Worm (Caenorhabditis elegans) whole organism, L2 larva: ENCODE results near the gene gcy-29.

Source experiments
- C34F6.9 ChIP-seq: fragments of 150-350 bp; optimal IDR thresholded peaks from 2 replicates; lab custom pipeline; 2014; ENCODE audit warnings: missing biosample characterization, missing genetic modification characterization
- F13H6.1 ChIP-seq: sonication (generic microtip); optimal IDR thresholded peaks from 2 replicates; lab custom pipeline; 2016; ENCODE audit warnings: missing genetic modification characterization, missing compliant biosample characterization
- R02D3.7 ChIP-seq: fragments of 150-350 bp; optimal IDR thresholded peaks from 2 replicates; lab custom pipeline; 2014; ENCODE audit warnings: missing biosample characterization, missing genetic modification characterization
- Y55F3AM.14 ChIP-seq: fragments of 200-800 bp; sonication (Bioruptor generic); optimal IDR thresholded peaks from 2 replicates; lab custom pipeline; 2018; ENCODE audit warnings: mild to moderate bottlenecking, missing genetic modification characterization, missing compliant biosample characterization
- alr-1 ChIP-seq: fragments of 150-350 bp; optimal IDR thresholded peaks from 2 replicates; lab custom pipeline; 2014; ENCODE audit warnings: missing biosample characterization, missing genetic modification characterization
- ama-1 ChIP-seq: fragments of 150-350 bp; optimal IDR thresholded peaks from 2 replicates; lab custom pipeline; 2018; ENCODE audit warnings: inconsistent platforms
- blmp-1 ChIP-seq: sonication (generic microtip); optimal IDR thresholded peaks from 2 replicates; lab custom pipeline; 2017; ENCODE audit warnings: missing genetic modification characterization, mild to moderate bottlenecking, missing compliant biosample characterization, antibody characterized with exemption, moderate library complexity; ENCODE audit not compliant: insufficient read depth
- crh-2 ChIP-seq: sonication (generic microtip); optimal IDR thresholded peaks from 2 replicates; lab custom pipeline; 2017; ENCODE audit warnings: missing biosample characterization, missing genetic modification characterization
- dmd-4 ChIP-seq: sonication (generic microtip); optimal IDR thresholded peaks from 2 replicates; lab custom pipeline; 2017; ENCODE audit warnings: missing biosample characterization, missing genetic modification characterization
- egl-27 ChIP-seq: sonication (generic microtip); optimal IDR thresholded peaks from 3 replicates; lab custom pipeline; 2017; ENCODE audit warnings: missing biosample characterization, missing genetic modification reagents, missing genetic modification characterization
- gmeb-1 ChIP-seq: fragments of 150-350 bp; optimal IDR thresholded peaks from 2 replicates; lab custom pipeline; 2014; ENCODE audit warnings: missing biosample characterization, missing genetic modification characterization
- lin-11 ChIP-seq: fragments of 150-350 bp; sonication (generic microtip); optimal IDR thresholded peaks from 2 replicates; lab custom pipeline; 2014; ENCODE audit warnings: missing biosample characterization, missing genetic modification characterization, inconsistent platforms, mixed read lengths
- lin-39 ChIP-seq: fragments of 150-350 bp; optimal IDR thresholded peaks from 2 replicates; lab custom pipeline; 2014; ENCODE audit warnings: missing biosample characterization, missing genetic modification reagents, missing genetic modification characterization
- lsy-2 ChIP-seq, 2 experiments: fragments of 150-350 bp in 1 of 2; sonication (generic microtip) in 1 of 2; optimal IDR thresholded peaks; 2 replicates each; lab custom pipeline; 2014 to 2017; ENCODE audit warnings: missing biosample characterization in 2 of 2, missing genetic modification characterization in 2 of 2
- mbf-1 ChIP-seq: sonication (generic microtip); optimal IDR thresholded peaks from 2 replicates; lab custom pipeline; 2017; ENCODE audit warnings: missing biosample characterization, missing genetic modification characterization
- mdl-1 ChIP-seq, 2 experiments: fragments of 150-350 bp in 1 of 2; sonication (generic microtip) in 1 of 2; optimal IDR thresholded peaks; 2 replicates each; lab custom pipeline; 2017; ENCODE audit warnings: missing biosample characterization in 2 of 2, missing genetic modification characterization in 2 of 2
- nhr-10 ChIP-seq: sonication (generic microtip); optimal IDR thresholded peaks from 2 replicates; lab custom pipeline; 2017; ENCODE audit warnings: missing biosample characterization, missing genetic modification characterization
- nhr-12 ChIP-seq: fragments of 150-350 bp; optimal IDR thresholded peaks from 2 replicates; lab custom pipeline; 2014; ENCODE audit warnings: missing biosample characterization, missing genetic modification characterization
- nhr-129 ChIP-seq: fragments of 150-350 bp; optimal IDR thresholded peaks from 2 replicates; lab custom pipeline; 2014; ENCODE audit warnings: missing biosample characterization, missing genetic modification characterization
- nhr-21 ChIP-seq: fragments of 150-350 bp; optimal IDR thresholded peaks from 2 replicates; lab custom pipeline; 2014; ENCODE audit warnings: missing biosample characterization, missing genetic modification characterization
- nhr-23 ChIP-seq: fragments of 150-350 bp; optimal IDR thresholded peaks from 2 replicates; lab custom pipeline; 2014; ENCODE audit warnings: missing biosample characterization, missing genetic modification reagents, missing genetic modification characterization
- nhr-25 ChIP-seq: fragments of 150-350 bp; sonication (generic microtip); optimal IDR thresholded peaks from 3 replicates; lab custom pipeline; 2014; ENCODE audit warnings: missing biosample characterization, missing genetic modification characterization
- nhr-77 ChIP-seq: fragments of 150-350 bp; optimal IDR thresholded peaks from 2 replicates; lab custom pipeline; 2014; ENCODE audit warnings: missing biosample characterization, missing genetic modification characterization
- sem-4 ChIP-seq: fragments of 150-350 bp; optimal IDR thresholded peaks from 2 replicates; lab custom pipeline; 2014; ENCODE audit warnings: missing biosample characterization, missing genetic modification reagents, missing genetic modification characterization
- skn-1 ChIP-seq: sonication (generic microtip); optimal IDR thresholded peaks from 2 replicates; lab custom pipeline; 2017; ENCODE audit warnings: missing biosample characterization, missing genetic modification characterization
- sma-3 ChIP-seq: sonication (generic microtip); optimal IDR thresholded peaks from 2 replicates; lab custom pipeline; 2016; ENCODE audit warnings: missing genetic modification reagents, missing genetic modification characterization, missing compliant biosample characterization
- snpc-4 ChIP-seq: fragments of 150-350 bp; optimal IDR thresholded peaks from 2 replicates; lab custom pipeline; 2014; ENCODE audit warnings: missing biosample characterization, missing genetic modification characterization
- unc-39 ChIP-seq: fragments of 150-350 bp; optimal IDR thresholded peaks from 2 replicates; lab custom pipeline; 2014; ENCODE audit warnings: missing biosample characterization, missing genetic modification characterization
- unc-55 ChIP-seq: fragments of 150-350 bp; sonication (generic microtip); optimal IDR thresholded peaks from 3 replicates; lab custom pipeline; 2014; ENCODE audit warnings: missing biosample characterization, missing genetic modification reagents, missing genetic modification characterization
- unc-62 ChIP-seq: fragments of 150-350 bp; optimal IDR thresholded peaks from 2 replicates; lab custom pipeline; 2014; ENCODE audit warnings: missing biosample characterization, missing genetic modification reagents, missing genetic modification characterization
- zag-1 ChIP-seq: fragments of 150-350 bp; optimal IDR thresholded peaks from 2 replicates; lab custom pipeline; 2014; ENCODE audit warnings: missing biosample characterization, missing genetic modification characterization
- ztf-1 ChIP-seq: fragments of 200-800 bp; sonication (Bioruptor generic); conservative IDR thresholded peaks from 2 replicates; pipeline ENCODE4 v1.3.6; 2022; ENCODE audit warnings: missing genetic modification characterization, missing compliant biosample characterization
- ztf-11 ChIP-seq: sonication (generic microtip); optimal IDR thresholded peaks from 2 replicates; lab custom pipeline; 2017; ENCODE audit warnings: missing biosample characterization, missing genetic modification characterization
- ztf-4 ChIP-seq: fragments of 150-350 bp; optimal IDR thresholded peaks from 2 replicates; lab custom pipeline; 2014; ENCODE audit warnings: missing biosample characterization, missing genetic modification characterization

gcy-29 gene

DNA sequence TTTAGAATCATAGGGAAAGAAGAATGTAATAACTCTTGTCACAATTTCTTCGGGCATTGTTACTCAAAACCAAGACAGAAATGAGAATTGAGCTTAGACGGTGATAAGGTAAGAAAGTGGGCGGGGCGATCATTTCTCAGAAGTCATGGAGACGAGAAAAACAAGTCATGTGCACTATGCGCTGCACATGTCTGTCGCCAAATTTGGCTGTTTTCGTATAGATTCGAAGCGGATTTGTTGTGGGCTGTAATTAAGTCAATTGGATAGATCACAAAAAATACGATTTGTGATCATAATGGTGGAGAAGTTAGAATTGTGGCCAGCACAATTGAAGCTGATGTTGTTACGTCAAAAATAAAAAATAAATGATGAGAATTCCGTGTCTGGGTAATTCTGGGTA is 43.1 kb upstream of the gcy-29 start, which contains the start of gene C01G12.7:
Gene C01G12.7, minus strand, starts transcription at position 195 of the 400 bp plus-strand sequence.
- TF ChIP-seq lin-11 (peak; percentile 26), skn-1 (no peak), nhr-12 (tag; lab: Kevin White, UChicago) (no peak), sma-3 (GFP tag; lab: Kevin White, UChicago) (no peak), mbf-1 (tag; lab: Kevin White, UChicago) (no peak), nhr-129 (tag; lab: Kevin White, UChicago) (no peak)

- TF ChIP-seq skn-1 (no peak), F13H6.1 (tag; lab: Kevin White, UChicago) (no peak), ama-1 (lab: Kevin White, UChicago) (no peak), nhr-25 (tag; lab: Kevin White, UChicago) (no peak), R02D3.7 (tag; lab: Kevin White, UChicago) (no peak), unc-55 (GFP tag; lab: Kevin White, UChicago) (no peak), nhr-12 (tag; lab: Kevin White, UChicago) (no peak), sem-4 (no peak), unc-39 (tag; lab: Kevin White, UChicago) (no peak), egl-27 (no peak), mbf-1 (tag; lab: Kevin White, UChicago) (no peak), zag-1 (tag; lab: Kevin White, UChicago) (no peak), Y55F3AM.14 (GFP tag; lab: Kevin White, UChicago) (no peak), C34F6.9 (tag; lab: Kevin White, UChicago) (no peak), ztf-1 (GFP tag; lab: Robert Waterston, UW) (no peak), sma-3 (GFP tag; lab: Kevin White, UChicago) (no peak), lin-39 (tag; lab: Kevin White, UChicago) (no peak)
- TF ChIP-seq, all 48 proteins: peak for 0
Observed at ce11 chrII:14588162-14588561, 39.6 kb upstream of the gcy-29 start, which contains the start of gene nspb-10. TSS of gene nspb-10 (minus strand) at chrII:14588262.

ce11 chrII:14587407-14587806 is 38.8 kb upstream of the gcy-29 start, which contains the start of gene C01G12.5:
TSS of gene C01G12.5 (minus strand) at chrII:14587507.
- TF ChIP-seq nhr-21 (tag; lab: Kevin White, UChicago) (no peak), nhr-23 (tag; lab: Kevin White, UChicago) (no peak), nhr-10 (tag; lab: Kevin White, UChicago) (no peak), ztf-11 (no peak), snpc-4 (tag; lab: Kevin White, UChicago) (no peak)
- TF ChIP-seq, all 48 proteins: peak for 0

DNA sequence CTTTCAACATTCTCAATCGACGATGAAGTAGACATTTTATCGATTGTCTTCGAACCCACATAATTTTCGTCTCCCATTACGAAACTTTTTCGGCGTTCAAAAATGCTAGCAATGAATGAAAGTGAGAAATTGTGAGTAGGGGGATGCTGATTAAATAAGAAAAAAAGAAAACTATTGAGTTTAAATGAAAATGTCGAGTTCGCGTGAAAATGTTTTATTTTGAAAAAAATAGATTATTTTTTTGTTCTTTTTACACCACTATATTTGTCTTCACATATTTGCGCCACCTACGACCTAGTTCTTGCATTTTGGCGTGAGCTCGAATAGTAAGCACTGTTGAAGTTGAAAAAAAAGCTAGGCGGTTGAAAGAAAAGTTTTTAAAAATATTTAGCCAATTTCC is 33.6 kb upstream of the gcy-29 start, which contains the start of gene C01G12.3:
Gene C01G12.3, minus strand, starts transcription at position 101 of the 400 bp plus-strand sequence.
- no peak for TF ChIP-seq unc-62 (GFP tag; lab: Kevin White, UChicago)
- TF ChIP-seq mdl-1 (tag; optimal IDR thresholded peaks at IDR 0.05; lab: Kevin White, UChicago) = no peak
- no peak for TF ChIP-seq nhr-23 (tag; lab: Kevin White, UChicago)
- no peak for TF ChIP-seq nhr-129 (tag; lab: Kevin White, UChicago)
- TF ChIP-seq alr-1 (tag; lab: Kevin White, UChicago) = no peak
- no peak for TF ChIP-seq crh-2 (tag; lab: Kevin White, UChicago)
- no peak for TF ChIP-seq C34F6.9 (tag; lab: Kevin White, UChicago)
- TF ChIP-seq gmeb-1 (tag; lab: Kevin White, UChicago) = no peak
- no peak for TF ChIP-seq ztf-4 (tag; lab: Kevin White, UChicago)
- no peak for TF ChIP-seq dmd-4 (tag; lab: Kevin White, UChicago)

DNA sequence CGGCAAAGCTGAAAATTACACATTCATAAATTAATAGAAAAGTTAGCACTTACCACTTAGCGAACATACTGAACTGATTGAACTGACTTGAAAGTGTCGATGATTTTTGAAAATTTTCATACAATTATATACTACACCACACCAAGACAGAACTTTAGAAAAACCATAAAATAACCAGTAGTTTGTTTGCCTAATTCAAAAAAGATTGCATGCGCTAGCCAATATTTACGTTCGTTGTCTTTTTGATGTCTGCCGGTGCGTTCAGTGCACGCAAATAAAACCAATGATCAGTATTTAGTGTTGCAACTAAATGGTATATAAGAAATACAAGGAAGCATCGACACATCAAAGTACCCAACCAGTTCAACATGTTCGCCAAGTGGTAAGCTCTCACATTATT is 32.0 kb upstream of the gcy-29 start, which contains the start of the genes nspb-8 and nspb-9:
Gene nspb-8, minus strand, starts transcription at position 101 of the 400 bp plus-strand sequence.
Gene nspb-9, plus strand, starts transcription at position 311 of the 400 bp plus-strand sequence.
- TF ChIP-seq nhr-25 (tag; lab: Kevin White, UChicago) = no peak
- TF ChIP-seq skn-1 = no peak
- TF ChIP-seq mbf-1 (tag; lab: Kevin White, UChicago) = no peak
- no peak for TF ChIP-seq alr-1 (tag; lab: Kevin White, UChicago)

- no peak for TF ChIP-seq lsy-2 (tag; optimal IDR thresholded peaks at IDR 0.05; lab: Kevin White, UChicago)
- TF ChIP-seq nhr-77 = no peak
- no peak for TF ChIP-seq lin-11
- TF ChIP-seq nhr-25 (tag; lab: Kevin White, UChicago) = no peak
- TF ChIP-seq blmp-1 (tag; lab: Kevin White, UChicago) = no peak
- no peak for TF ChIP-seq unc-39 (tag; lab: Kevin White, UChicago)
- no peak for TF ChIP-seq unc-62 (GFP tag; lab: Kevin White, UChicago)
- no peak for TF ChIP-seq mdl-1 (tag; optimal IDR thresholded peaks at IDR 0.05; lab: Kevin White, UChicago)
- TF ChIP-seq nhr-129 (tag; lab: Kevin White, UChicago) = no peak
Observed at ce11 chrII:14578716-14579115, 30.1 kb upstream of the gcy-29 start, which contains the start of gene C01G12.9. TSS of gene C01G12.9 (plus strand) at chrII:14579016.
